Fruit fly (Drosophila melanogaster): ENCODE data around the gene Phlpp.

The Phlpp gene

DNA sequence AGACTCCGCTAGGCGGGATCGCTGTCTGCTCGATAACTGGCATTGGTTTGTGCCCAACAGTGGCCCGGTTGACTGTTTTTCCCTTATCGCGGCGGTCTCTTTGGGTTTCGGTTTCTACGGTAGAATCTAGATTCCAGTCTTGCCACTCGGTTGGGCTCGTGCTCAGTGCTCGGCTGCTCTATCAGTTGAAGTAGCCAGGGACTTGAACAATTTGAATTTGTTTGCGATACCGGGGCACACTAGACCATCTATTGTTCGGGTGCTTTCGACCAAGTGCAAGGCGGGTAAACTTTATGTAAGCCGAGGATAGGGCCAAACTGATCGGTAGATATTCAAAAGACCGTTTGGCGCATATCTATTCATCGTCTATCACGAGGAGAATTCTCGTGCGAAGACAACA is 47.3 kb downstream of the Phlpp start:
- TF ChIP-seq GATAd (GFP tag; optimal IDR thresholded peaks at IDR 0.05): no peak
- TF ChIP-seq Abd-B (GFP tag; optimal IDR thresholded peaks at IDR 0.05): no peak
- no peak for TF ChIP-seq rgr (GFP tag; optimal IDR thresholded peaks at IDR 0.05)
- no peak for TF ChIP-seq Hnf4 (GFP tag; optimal IDR thresholded peaks at IDR 0.05)
- TF ChIP-seq woc (GFP tag; optimal IDR thresholded peaks at IDR 0.05): no peak
- no peak for TF ChIP-seq lola (GFP tag; optimal IDR thresholded peaks at IDR 0.05)
- no peak for TF ChIP-seq br (GFP tag; optimal IDR thresholded peaks at IDR 0.05)
- no peak for TF ChIP-seq foxo (GFP tag; optimal IDR thresholded peaks at IDR 0.05)
- no peak for TF ChIP-seq Mio (GFP tag; optimal IDR thresholded peaks at IDR 0.05)
- TF ChIP-seq Dfd (GFP tag; optimal IDR thresholded peaks at IDR 0.05): no peak
- TF ChIP-seq tai (GFP tag; optimal IDR thresholded peaks at IDR 0.05): no peak

DNA sequence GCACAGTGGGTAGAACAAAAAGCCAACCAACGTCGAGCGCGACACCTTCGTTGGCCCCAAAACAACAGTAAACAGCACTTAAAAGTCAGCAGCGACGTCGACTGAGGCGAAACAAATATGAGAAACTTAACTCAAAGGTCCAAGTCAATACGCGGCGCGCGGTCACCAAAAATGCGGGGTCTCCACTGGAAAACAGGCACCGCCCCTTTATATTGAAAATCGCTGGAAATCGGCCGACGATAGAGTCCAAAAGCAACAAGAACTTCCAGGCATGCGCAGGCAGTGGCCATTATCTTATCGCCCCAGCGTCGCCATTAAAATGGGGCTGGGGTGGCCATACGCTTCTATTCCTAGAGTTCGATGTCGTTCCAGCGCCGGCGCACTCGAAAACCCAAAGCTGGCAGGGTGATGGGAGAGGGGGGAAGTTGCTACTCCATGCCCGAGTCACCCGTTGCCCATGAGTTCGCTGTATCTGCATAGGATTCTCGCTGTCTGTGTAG is 49.5 kb downstream of the Phlpp start, which contains the start of gene Lim3:
Gene Lim3 (minus strand): TSS at position 51 of the 500 bp plus-strand sequence.
- TF ChIP-seq Dfd (GFP tag; optimal IDR thresholded peaks at IDR 0.05) (no peak), pan (optimal IDR thresholded peaks at IDR 0.05) (no peak), OdsH (GFP tag; optimal IDR thresholded peaks at IDR 0.05) (no peak), Jra (GFP tag; optimal IDR thresholded peaks at IDR 0.05) (no peak), GATAd (GFP tag; optimal IDR thresholded peaks at IDR 0.05) (no peak), Vsx2 (GFP tag; optimal IDR thresholded peaks at IDR 0.05; ENCODE audit: partially characterized antibody) (peak; percentile 84), rgr (GFP tag; optimal IDR thresholded peaks at IDR 0.05) (no peak), brk (GFP tag; optimal IDR thresholded peaks at IDR 0.05) (no peak), sage (GFP tag; optimal IDR thresholded peaks at IDR 0.05) (no peak), dl (GFP tag; optimal IDR thresholded peaks at IDR 0.05; ENCODE audit: insufficient read depth in 1 of 2, partially characterized antibody in 2 of 2) (no peak), dmrt93B (GFP tag; optimal IDR thresholded peaks at IDR 0.05) (no peak), Dif (GFP tag; optimal IDR thresholded peaks at IDR 0.05; ENCODE audit: partially characterized antibody) (peak; percentile 75), jim (GFP tag; optimal IDR thresholded peaks at IDR 0.05) (no peak), Hr78 (GFP tag; optimal IDR thresholded peaks at IDR 0.05) (no peak), h (GFP tag; optimal IDR thresholded peaks at IDR 0.05) (peak; percentile 3), N (GFP tag; optimal IDR thresholded peaks at IDR 0.05) (no peak), usp (GFP tag; optimal IDR thresholded peaks at IDR 0.05) (no peak)

DNA sequence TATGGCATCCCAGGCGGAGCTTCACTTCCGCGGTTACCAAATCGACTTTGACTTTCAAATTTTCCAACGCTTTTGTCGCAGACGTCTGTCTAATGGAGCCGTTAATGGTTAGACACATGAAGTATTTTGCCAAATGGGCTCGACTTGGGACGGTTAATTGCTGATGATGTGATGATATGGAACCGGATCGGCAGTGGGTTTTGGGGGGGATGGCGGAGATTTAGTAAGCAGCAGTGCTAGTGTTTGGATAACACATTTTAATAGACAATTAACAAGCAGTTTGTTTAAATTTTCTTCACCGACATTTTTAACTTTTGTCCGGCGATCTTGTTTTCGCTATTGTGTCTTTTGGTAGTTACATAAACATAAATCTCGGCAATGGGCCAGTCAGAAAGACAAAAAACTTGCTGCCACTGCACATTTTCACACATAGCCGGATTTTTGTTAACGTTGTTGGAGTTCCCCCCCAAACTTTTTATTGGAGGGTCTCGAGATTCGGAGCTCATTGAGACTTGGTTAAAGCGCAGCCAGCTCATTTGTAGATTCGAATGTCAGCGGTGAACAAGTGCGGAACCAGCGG is 50.8 kb downstream of the Phlpp start, which contains the start of gene amd:
Gene amd (plus strand): TSS at position 530 of the 580 bp plus-strand sequence.
- TF ChIP-seq Rel (GFP tag; optimal IDR thresholded peaks at IDR 0.05) (no peak), Rel (tag; optimal IDR thresholded peaks at IDR 0.05) (no peak), h (GFP tag; optimal IDR thresholded peaks at IDR 0.05) (no peak), GATAd (GFP tag; optimal IDR thresholded peaks at IDR 0.05) (no peak), Sp1 (GFP tag; optimal IDR thresholded peaks at IDR 0.05) (no peak), Dif (GFP tag; optimal IDR thresholded peaks at IDR 0.05; ENCODE audit: partially characterized antibody) (no peak), CrebA (GFP tag; optimal IDR thresholded peaks at IDR 0.05; ENCODE audit: borderline replicate concordance) (no peak), lola (GFP tag; optimal IDR thresholded peaks at IDR 0.05) (no peak), tai (GFP tag; optimal IDR thresholded peaks at IDR 0.05) (no peak), OdsH (GFP tag; optimal IDR thresholded peaks at IDR 0.05) (no peak), dsf (GFP tag; optimal IDR thresholded peaks at IDR 0.05; ENCODE audit: borderline replicate concordance) (no peak), dmrt93B (GFP tag; optimal IDR thresholded peaks at IDR 0.05) (no peak), psq (GFP tag; optimal IDR thresholded peaks at IDR 0.05) (no peak), Myc (optimal IDR thresholded peaks at IDR 0.05) (no peak), CG9705 (GFP tag; optimal IDR thresholded peaks at IDR 0.05) (no peak), Hr78 (GFP tag; optimal IDR thresholded peaks at IDR 0.05) (no peak)

DNA sequence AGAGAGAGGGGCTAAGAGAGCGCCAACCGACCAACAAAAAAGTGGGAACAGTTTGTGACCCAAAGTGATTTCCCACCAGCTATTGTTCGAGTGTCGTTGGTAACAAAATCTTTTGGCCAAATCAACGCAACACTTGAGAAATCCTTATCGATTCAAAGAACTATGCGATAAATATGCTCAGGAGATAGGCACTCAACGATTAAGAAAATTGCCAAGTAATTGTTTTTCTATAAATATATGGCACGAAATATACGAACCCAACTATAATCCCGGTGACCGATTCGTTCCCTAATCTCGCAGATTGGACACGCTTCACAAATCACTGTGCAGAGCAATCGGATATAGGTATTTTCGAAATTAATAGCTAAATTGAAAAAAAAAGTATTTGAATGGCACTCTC is 52.2 kb downstream of the Phlpp start:
- TF ChIP-seq br (GFP tag; optimal IDR thresholded peaks at IDR 0.05): no peak
- peak; percentile 36 for TF ChIP-seq Myc (optimal IDR thresholded peaks at IDR 0.05)
- no peak for TF ChIP-seq Dfd (GFP tag; optimal IDR thresholded peaks at IDR 0.05)

DNA sequence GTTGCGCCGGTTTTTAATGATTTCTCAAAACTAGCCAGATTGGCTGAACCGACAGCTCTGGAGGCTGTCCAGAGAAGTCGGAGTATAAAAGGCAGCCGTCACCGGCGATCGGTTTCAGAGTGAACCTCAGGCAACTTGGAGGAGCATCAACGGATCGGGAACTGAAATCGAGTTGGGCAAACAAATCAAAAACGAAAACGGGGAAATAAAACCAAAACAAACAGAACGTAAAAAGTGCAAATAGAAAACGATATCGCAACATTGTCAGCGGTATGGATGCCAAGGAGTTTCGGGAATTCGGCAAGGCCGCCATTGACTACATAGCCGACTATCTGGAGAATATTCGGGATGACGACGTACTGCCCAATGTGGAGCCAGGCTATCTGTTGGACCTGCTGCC is 52.8 kb downstream of the Phlpp start:
- TF ChIP-seq h (GFP tag; optimal IDR thresholded peaks at IDR 0.05): no peak
- no peak for TF ChIP-seq Hnf4 (GFP tag; optimal IDR thresholded peaks at IDR 0.05)
- no peak for TF ChIP-seq Myc (optimal IDR thresholded peaks at IDR 0.05)
- no peak for TF ChIP-seq sage (GFP tag; optimal IDR thresholded peaks at IDR 0.05)
- TF ChIP-seq Mio (GFP tag; optimal IDR thresholded peaks at IDR 0.05): no peak
- TF ChIP-seq dsf (GFP tag; optimal IDR thresholded peaks at IDR 0.05; ENCODE audit: borderline replicate concordance): no peak
- TF ChIP-seq Rel (GFP tag; optimal IDR thresholded peaks at IDR 0.05): no peak
- no peak for TF ChIP-seq Rel (tag; optimal IDR thresholded peaks at IDR 0.05)
- TF ChIP-seq Hr83 (GFP tag; optimal IDR thresholded peaks at IDR 0.05; ENCODE audit: poor library complexity, severe bottlenecking): no peak
- no peak for TF ChIP-seq br (GFP tag; optimal IDR thresholded peaks at IDR 0.05)
- no peak for TF ChIP-seq HLH106 (tag; optimal IDR thresholded peaks at IDR 0.05)
- TF ChIP-seq N (GFP tag; optimal IDR thresholded peaks at IDR 0.05): no peak
- no peak for TF ChIP-seq dl (GFP tag; optimal IDR thresholded peaks at IDR 0.05; ENCODE audit: insufficient read depth in 1 of 2, partially characterized antibody in 2 of 2)
- TF ChIP-seq tai (GFP tag; optimal IDR thresholded peaks at IDR 0.05): no peak
